Fruit fly (Drosophila melanogaster): ENCODE results near the gene HP1D3csd.
A peak's percentile ranks its signal among the peaks of the same experiment; 100 is the strongest.

Gene HP1D3csd

dm6 chrX:19208014-19208413, 18.0 kb downstream of the HP1D3csd start, which contains the start of gene Ulp1 (continued):
- TF ChIP-seq Spps (tag; optimal IDR thresholded peaks at IDR 0.05) (no peak), CG9609 (GFP tag; optimal IDR thresholded peaks at IDR 0.05) (no peak), bsh (GFP tag; optimal IDR thresholded peaks at IDR 0.05) (no peak), bowl (GFP tag; IDR thresholded peaks at IDR 0.05) (no peak), CG2202 (tag; optimal IDR thresholded peaks at IDR 0.05) (no peak), psq (GFP tag; optimal IDR thresholded peaks at IDR 0.05) (no peak), Side (GFP tag; optimal IDR thresholded peaks at IDR 0.05) (no peak), CG9727 (GFP tag; optimal IDR thresholded peaks at IDR 0.05) (no peak), grau (tag; optimal IDR thresholded peaks at IDR 0.05) (peak; percentile 28), CG17359 (tag; optimal IDR thresholded peaks at IDR 0.05) (peak; percentile 56), HHEX (GFP tag; optimal IDR thresholded peaks at IDR 0.05) (no peak), ab (GFP tag; optimal IDR thresholded peaks at IDR 0.05) (no peak), ara (GFP tag; IDR thresholded peaks at IDR 0.05) (no peak), Max (GFP tag; optimal IDR thresholded peaks at IDR 0.05) (no peak), CG15514 (GFP tag; optimal IDR thresholded peaks at IDR 0.05) (peak; percentile 57), sug (tag; optimal IDR thresholded peaks at IDR 0.05) (peak; percentile 30), CG2116 (GFP tag; optimal IDR thresholded peaks at IDR 0.05) (peak; percentile 65), sens (GFP tag) (peak; percentile 71), CG16815 (GFP tag; optimal IDR thresholded peaks at IDR 0.05) (no peak), CG18599 (GFP tag; optimal IDR thresholded peaks at IDR 0.05) (no peak), CG14965 (GFP tag; optimal IDR thresholded peaks at IDR 0.05; ENCODE audit: borderline replicate concordance) (no peak), YL-1 (GFP tag; optimal IDR thresholded peaks at IDR 0.05) (peak; percentile 62), CG6854 (GFP tag; optimal IDR thresholded peaks at IDR 0.05) (no peak), NC2β (GFP tag; optimal IDR thresholded peaks at IDR 0.05) (peak; percentile 2), Eip74EF (GFP tag; optimal IDR thresholded peaks at IDR 0.05) (no peak), CG12299 (tag; optimal IDR thresholded peaks at IDR 0.05) (no peak), CG30431 (GFP tag; optimal IDR thresholded peaks at IDR 0.05) (no peak), nom (GFP tag; optimal IDR thresholded peaks at IDR 0.05) (no peak), CG15601 (tag; optimal IDR thresholded peaks at IDR 0.05) (no peak), gsb-n (tag; optimal IDR thresholded peaks at IDR 0.05) (no peak), kah (GFP tag; optimal IDR thresholded peaks at IDR 0.05) (no peak), CG8089 (GFP tag; optimal IDR thresholded peaks at IDR 0.05) (no peak), MBD-R2 (GFP tag; IDR thresholded peaks at IDR 0.05) (peak; percentile 95), gcm (GFP tag; optimal IDR thresholded peaks at IDR 0.05) (no peak), CG7839 (tag; optimal IDR thresholded peaks at IDR 0.05) (no peak), gsb (GFP tag; IDR thresholded peaks at IDR 0.05) (no peak), CG11695 (GFP tag; IDR thresholded peaks at IDR 0.05) (no peak), Mad (GFP tag; optimal IDR thresholded peaks at IDR 0.05) (peak; percentile 21), NFAT (GFP tag; IDR thresholded peaks at IDR 0.05) (no peak), CHES-1-like (GFP tag; optimal IDR thresholded peaks at IDR 0.05) (peak; percentile 38), CG9797 (GFP tag; optimal IDR thresholded peaks at IDR 0.05) (peak; percentile 80), CG7987 (GFP tag; optimal IDR thresholded peaks at IDR 0.05) (peak; percentile 2), Dad (GFP tag; optimal IDR thresholded peaks at IDR 0.05) (no peak), CG14710 (tag; optimal IDR thresholded peaks at IDR 0.05) (peak; percentile 69), eve (GFP tag; optimal IDR thresholded peaks at IDR 0.05) (no peak), knrl (GFP tag; IDR thresholded peaks at IDR 0.05; ENCODE audit: partially characterized antibody) (peak; percentile 54; the same call in 2 of the 3 replicates), crc (GFP tag; optimal IDR thresholded peaks at IDR 0.05) (no peak), E2f2 (GFP tag; IDR thresholded peaks at IDR 0.05) (peak; percentile 58), jumu (GFP tag; optimal IDR thresholded peaks at IDR 0.05) (peak; percentile 32), cato (GFP tag; optimal IDR thresholded peaks at IDR 0.05; ENCODE audit: borderline replicate concordance) (no peak), bcd (GFP tag; optimal IDR thresholded peaks at IDR 0.05) (peak; percentile 30)
